Fruit fly (Drosophila melanogaster): ENCODE results near the gene AdipoR.

Gene AdipoR

dm6 chr3R:22525546-22526352, 21.9 kb downstream of the AdipoR start (continued):
- TF ChIP-seq CG3065 (GFP tag; optimal IDR thresholded peaks at IDR 0.05) (no peak), CG8281 (tag; optimal IDR thresholded peaks at IDR 0.05) (no peak), ken (GFP tag; IDR thresholded peaks at IDR 0.05) (no peak), CG2712 (tag; optimal IDR thresholded peaks at IDR 0.05) (no peak), eve (GFP tag; optimal IDR thresholded peaks at IDR 0.05) (peak in 1 of 2 experiments; percentile 69), CG10462 (GFP tag; optimal IDR thresholded peaks at IDR 0.05) (no peak), lola (GFP tag; optimal IDR thresholded peaks at IDR 0.05) (peak in 1 of 3 experiments; percentile 36), HLH54F (GFP tag; optimal IDR thresholded peaks at IDR 0.05) (no peak), Med (GFP tag) (peak; percentile 20), sens (GFP tag) (peak; percentile 64), grau (tag; optimal IDR thresholded peaks at IDR 0.05) (no peak), nerfin-2 (GFP tag; IDR thresholded peaks at IDR 0.05; ENCODE audit: partially characterized antibody) (no peak), CG4424 (GFP tag; optimal IDR thresholded peaks at IDR 0.05) (no peak), CG12659 (GFP tag; optimal IDR thresholded peaks at IDR 0.05) (no peak), Atf-2 (GFP tag; optimal IDR thresholded peaks at IDR 0.05) (no peak), CG1832 (GFP tag; optimal IDR thresholded peaks at IDR 0.05) (no peak), CG12299 (tag; optimal IDR thresholded peaks at IDR 0.05) (no peak), dati (GFP tag; IDR thresholded peaks at IDR 0.05) (no peak), bab2 (GFP tag; optimal IDR thresholded peaks at IDR 0.05) (no peak), ara (GFP tag; IDR thresholded peaks at IDR 0.05) (no peak), Dfd (GFP tag; optimal IDR thresholded peaks at IDR 0.05) (no peak), sens-2 (GFP tag; IDR thresholded peaks at IDR 0.05) (no peak), CG2889 (GFP tag; IDR thresholded peaks at IDR 0.05) (no peak), dysf (GFP tag; IDR thresholded peaks at IDR 0.05) (no peak), Doc2 (GFP tag; IDR thresholded peaks at IDR 0.05) (no peak), CkIIα-i1 (GFP tag; IDR thresholded peaks at IDR 0.05) (no peak), Sox100B (GFP tag; optimal IDR thresholded peaks at IDR 0.05) (no peak), CG34224 (GFP tag; IDR thresholded peaks at IDR 0.05; ENCODE audit: partially characterized antibody) (no peak), CG14014 (GFP tag; IDR thresholded peaks at IDR 0.05) (no peak), Vsx1 (GFP tag; optimal IDR thresholded peaks at IDR 0.05) (no peak), vnd (GFP tag; IDR thresholded peaks at IDR 0.05; ENCODE audit: partially characterized antibody) (no peak), run (tag; optimal IDR thresholded peaks at IDR 0.05) (no peak), tna (GFP tag; IDR thresholded peaks at IDR 0.05; ENCODE audit: partially characterized antibody) (no peak), CG8924 (tag; optimal IDR thresholded peaks at IDR 0.05) (no peak), ssp (GFP tag; IDR thresholded peaks at IDR 0.05) (no peak), CG32772 (GFP tag; IDR thresholded peaks at IDR 0.05) (no peak), Meics (GFP tag; optimal IDR thresholded peaks at IDR 0.05) (peak; percentile 0), pita (GFP tag; optimal IDR thresholded peaks at IDR 0.05) (no peak), CG4820 (GFP tag; optimal IDR thresholded peaks at IDR 0.05) (no peak), inv (GFP tag; IDR thresholded peaks at IDR 0.05; ENCODE audit: partially characterized antibody) (no peak), kni (GFP tag; optimal IDR thresholded peaks at IDR 0.05) (no peak), CG2120 (GFP tag; optimal IDR thresholded peaks at IDR 0.05) (no peak), CG8478 (optimal IDR thresholded peaks at IDR 0.05) (no peak), D (optimal IDR thresholded peaks at IDR 0.05) (no peak), D (GFP tag; optimal IDR thresholded peaks at IDR 0.05) (no peak), CG17912 (GFP tag; optimal IDR thresholded peaks at IDR 0.05) (no peak), gem (tag; optimal IDR thresholded peaks at IDR 0.05) (no peak), CG32532 (GFP tag; IDR thresholded peaks at IDR 0.05) (no peak), CG7271 (tag; optimal IDR thresholded peaks at IDR 0.05) (no peak), CG7786 (GFP tag; optimal IDR thresholded peaks at IDR 0.05) (no peak), CG9932 (GFP tag; IDR thresholded peaks at IDR 0.05) (no peak)
